Worm (Caenorhabditis elegans): ENCODE data around the gene popl-7.

ce11 chrIV:13396375-13396774 lies 25.9 kb downstream of the popl-7 start:
- TF ChIP-seq nfya-1 (tag; optimal IDR thresholded peaks at IDR 0.05), result no peak
- no peak for TF ChIP-seq sox-4 (tag; optimal IDR thresholded peaks at IDR 0.05)
- no peak for TF ChIP-seq ceh-24 (tag; optimal IDR thresholded peaks at IDR 0.05)
- TF ChIP-seq ahr-1 (tag; optimal IDR thresholded peaks at IDR 0.05), result no peak
- no peak for TF ChIP-seq K09A11.1 (tag; optimal IDR thresholded peaks at IDR 0.05; ENCODE audit: insufficient read depth)
- TF ChIP-seq ztf-16 (tag; optimal IDR thresholded peaks at IDR 0.05), result no peak
- no peak for TF ChIP-seq ref-2 (tag; optimal IDR thresholded peaks at IDR 0.05)
- TF ChIP-seq hlh-13 (GFP tag; optimal IDR thresholded peaks at IDR 0.05), result no peak
